Worm (Caenorhabditis elegans) whole organism, L4 larva: ENCODE measurements around the gene taf-11.1.

Experiments
- aha-1 ChIP-seq: fragments of 150-350 bp; peaks from one replicate; lab custom pipeline; 2014; ENCODE audit warnings: missing biosample characterization, missing genetic modification characterization
- ama-1 ChIP-seq: fragments of 150-350 bp; optimal IDR thresholded peaks from 2 replicates; lab custom pipeline; 2014; ENCODE audit warnings: inconsistent platforms, mixed read lengths
- attf-4 ChIP-seq: sonication (generic microtip); optimal IDR thresholded peaks from 3 replicates; lab custom pipeline; 2017; ENCODE audit warnings: missing biosample characterization, missing genetic modification characterization
- ctbp-1 ChIP-seq: fragments of 200-800 bp; sonication (Bioruptor generic); IDR thresholded peaks from 2 replicates; pipeline ENCODE4 v1.3.6; 2022; ENCODE audit warnings: missing genetic modification reagents, missing genetic modification characterization, missing compliant biosample characterization
- gei-8 ChIP-seq: fragments of 200-800 bp; sonication (Bioruptor generic); optimal IDR thresholded peaks from 2 replicates; lab custom pipeline; 2018; ENCODE audit warnings: mild to moderate bottlenecking, missing genetic modification characterization, missing compliant biosample characterization
- hif-1 ChIP-seq, 2 experiments: sonication (generic microtip); optimal IDR thresholded peaks; 2 replicates each; lab custom pipeline; 2016 to 2017; ENCODE audit warnings: missing compliant biosample characterization in 2 of 2, missing genetic modification characterization in 2 of 2, missing genetic modification reagents in 2 of 2, missing genotype in 2 of 2, mild to moderate bottlenecking in 1 of 2
- mep-1 ChIP-seq: fragments of 150-350 bp; sonication (generic microtip); optimal IDR thresholded peaks from 3 replicates; lab custom pipeline; 2014; ENCODE audit warnings: missing biosample characterization, missing genetic modification characterization
- unc-62 ChIP-seq, 3 experiments: fragments of 150-350 bp in 1 of 3; sonication (generic microtip); optimal IDR thresholded peaks in 2 of 3; peaks in 1 of 3; 1 replicate in 1 of 3; 2 replicates in 2 of 3; lab custom pipeline; 2014 to 2017; ENCODE audit warnings: missing biosample characterization in 3 of 3, missing genetic modification characterization in 3 of 3, missing genetic modification reagents in 3 of 3, missing genotype in 1 of 3

The taf-11.1 gene

DNA sequence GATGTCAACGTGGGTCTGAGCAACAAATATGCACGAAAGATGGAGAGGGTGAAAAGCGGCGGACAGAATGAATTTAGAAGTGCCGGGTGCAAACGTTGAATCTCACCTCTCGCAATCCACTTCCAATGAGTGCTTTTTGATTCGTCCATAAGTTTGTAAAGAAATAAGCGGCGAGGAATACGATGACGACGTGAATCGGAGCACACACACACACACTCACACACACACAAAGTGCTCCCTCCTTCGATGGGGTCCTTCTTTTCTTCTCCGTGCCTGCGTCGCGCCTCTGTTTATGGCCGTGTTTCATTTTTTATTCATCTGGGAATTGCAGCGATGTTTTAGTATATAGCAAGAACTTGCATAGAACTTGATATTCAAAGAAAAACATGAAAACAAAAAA lies 42.5 kb downstream of the taf-11.1 start, which contains the start of gene paf-2:
paf-2 (minus strand) TSS at position 290 of the 400 bp plus-strand sequence.
- TF ChIP-seq ama-1 (lab: Kevin White, UChicago) (no peak), attf-4 (tag; lab: Kevin White, UChicago) (no peak), unc-62 (GFP tag; optimal IDR thresholded peaks at IDR 0.05 in 1 of 2; lab: Kevin White, UChicago) (peak in 1 of 2 experiments; percentile 68), unc-62 (tag; optimal IDR thresholded peaks at IDR 0.05; lab: Kevin White, UChicago) (no peak), hif-1 (tag; optimal IDR thresholded peaks at IDR 0.05; lab: Kevin White, UChicago) (peak in 1 of 2 experiments; percentile 1), ctbp-1 (GFP tag; lab: Robert Waterston, UW) (0 out of 2 replicates have a peak, but pooled peaks have one; percentile 24), mep-1 (tag; lab: Kevin White, UChicago) (peak; percentile 22), aha-1 (tag; lab: Kevin White, UChicago) (peak; percentile 13)

DNA sequence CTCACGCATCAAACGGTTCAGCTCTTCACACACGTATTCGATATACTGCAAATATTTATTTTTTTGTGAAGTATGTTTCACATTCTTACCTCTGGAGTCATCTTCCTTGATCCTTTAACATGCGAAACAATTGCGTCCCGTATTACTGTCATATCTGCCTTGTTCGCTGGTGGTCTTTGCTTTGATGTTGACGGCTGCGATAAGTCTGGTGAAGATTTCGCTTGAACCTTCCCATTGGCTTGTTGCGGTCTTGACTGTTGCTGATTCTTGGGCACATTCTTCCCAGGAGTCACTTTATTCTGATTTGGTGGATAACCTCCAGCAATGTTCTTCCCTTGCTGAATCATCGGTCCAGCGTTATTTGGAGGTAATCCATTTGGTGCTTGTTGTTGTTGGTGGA lies 48.2 kb downstream of the taf-11.1 start:
- no peak for TF ChIP-seq gei-8 (GFP tag; lab: Kevin White, UChicago)
- peak in 1 of 2 experiments; percentile 91 for TF ChIP-seq unc-62 (GFP tag; optimal IDR thresholded peaks at IDR 0.05 in 1 of 2; lab: Kevin White, UChicago)
- no peak for TF ChIP-seq unc-62 (tag; optimal IDR thresholded peaks at IDR 0.05; lab: Kevin White, UChicago)
